Fruit fly (Drosophila melanogaster): ENCODE results near the gene Taf13.

Gene Taf13

dm6 chr2L:20061018-20061657, 32.5 kb downstream of the Taf13 start, which contains the start of the genes barr and lok (continued):
- TF ChIP-seq CG7963 (GFP tag; IDR thresholded peaks at IDR 0.05; ENCODE audit: partially characterized antibody) (no peak), CG2712 (tag; optimal IDR thresholded peaks at IDR 0.05) (peak; percentile 60), CG11093 (GFP tag; IDR thresholded peaks at IDR 0.05) (peak; percentile 54; the same call in 2 of the 3 replicates), CG30431 (GFP tag; optimal IDR thresholded peaks at IDR 0.05) (no peak), Lim3 (GFP tag; IDR thresholded peaks at IDR 0.05) (no peak), knrl (GFP tag; IDR thresholded peaks at IDR 0.05; ENCODE audit: partially characterized antibody) (no peak), pb (GFP tag; optimal IDR thresholded peaks at IDR 0.05) (no peak), toy (GFP tag; IDR thresholded peaks at IDR 0.05) (no peak), CG3995 (GFP tag; optimal IDR thresholded peaks at IDR 0.05) (peak; percentile 93), Hr78 (GFP tag; optimal IDR thresholded peaks at IDR 0.05) (no peak), seq (GFP tag; IDR thresholded peaks at IDR 0.05) (no peak), Dip2 (GFP tag; IDR thresholded peaks at IDR 0.05) (no peak), HHEX (GFP tag; optimal IDR thresholded peaks at IDR 0.05) (no peak), CG13894 (tag; optimal IDR thresholded peaks at IDR 0.05) (no peak), CG2116 (GFP tag; optimal IDR thresholded peaks at IDR 0.05) (peak; percentile 93), Spps (tag; optimal IDR thresholded peaks at IDR 0.05) (no peak), CG7372 (GFP tag; IDR thresholded peaks at IDR 0.05) (peak; percentile 12; the same call in 1 of the 2 replicates), fu2 (GFP tag; optimal IDR thresholded peaks at IDR 0.05) (peak; percentile 45), her (GFP tag; optimal IDR thresholded peaks at IDR 0.05) (no peak), gem (tag; optimal IDR thresholded peaks at IDR 0.05) (peak; percentile 60), CG9609 (GFP tag; optimal IDR thresholded peaks at IDR 0.05) (peak; percentile 30), sd (tag; optimal IDR thresholded peaks at IDR 0.05) (peak; percentile 80), Asciz (GFP tag; optimal IDR thresholded peaks at IDR 0.05) (no peak), CG7357 (GFP tag; IDR thresholded peaks at IDR 0.05) (0 out of 3 replicates have a peak, but pooled peaks have one; percentile 36), ERR (GFP tag; optimal IDR thresholded peaks at IDR 0.05) (no peak), Ets65A (GFP tag) (peak; percentile 97), CG15514 (GFP tag; optimal IDR thresholded peaks at IDR 0.05) (peak; percentile 16), Eip74EF (GFP tag; optimal IDR thresholded peaks at IDR 0.05) (no peak), CG1792 (GFP tag; optimal IDR thresholded peaks at IDR 0.05) (no peak), lilli (GFP tag; optimal IDR thresholded peaks at IDR 0.05) (peak; percentile 60), Xbp1 (GFP tag; optimal IDR thresholded peaks at IDR 0.05) (peak; percentile 63), Doc3 (GFP tag; IDR thresholded peaks at IDR 0.05; ENCODE audit: partially characterized antibody) (no peak), CG11456 (GFP tag; IDR thresholded peaks at IDR 0.05) (no peak), CHES-1-like (GFP tag; optimal IDR thresholded peaks at IDR 0.05) (peak; percentile 36), CG6654 (GFP tag; optimal IDR thresholded peaks at IDR 0.05) (no peak), Sox102F (GFP tag; optimal IDR thresholded peaks at IDR 0.05) (peak; percentile 43), sens (GFP tag) (peak; percentile 88), CG17802 (tag; optimal IDR thresholded peaks at IDR 0.05) (peak; percentile 3), Ssrp (tag; optimal IDR thresholded peaks at IDR 0.05) (peak; percentile 49), NFAT (GFP tag; IDR thresholded peaks at IDR 0.05) (peak; percentile 33; the same call in 1 of the 2 replicates), mld (GFP tag; IDR thresholded peaks at IDR 0.05; ENCODE audit: partially characterized antibody) (no peak), Vsx1 (GFP tag; optimal IDR thresholded peaks at IDR 0.05) (no peak), Scr (GFP tag; IDR thresholded peaks at IDR 0.05; ENCODE audit: partially characterized antibody) (0 out of 2 replicates have a peak, but pooled peaks have one; percentile 8), CG7839 (tag; optimal IDR thresholded peaks at IDR 0.05) (peak; percentile 63), Gug (GFP tag; IDR thresholded peaks at IDR 0.05) (peak; percentile 25; the same call in 1 of the 4 replicates), chm (GFP tag; IDR thresholded peaks at IDR 0.05) (no peak), vnd (GFP tag; IDR thresholded peaks at IDR 0.05; ENCODE audit: partially characterized antibody) (no peak), PHDP (tag; optimal IDR thresholded peaks at IDR 0.05) (peak; percentile 5), CG8388 (GFP tag; optimal IDR thresholded peaks at IDR 0.05) (peak; percentile 62)
